Worm (Caenorhabditis elegans) whole organism, L4 larva: ENCODE measurements around the gene swan-1.

Source experiments
- F10B5.3 ChIP-seq: sonication (generic microtip); optimal IDR thresholded peaks from 2 replicates; lab custom pipeline; 2016; ENCODE audit warnings: mild to moderate bottlenecking, missing genetic modification characterization, missing compliant biosample characterization
- F44E2.7 ChIP-seq: fragments of 200-800 bp; sonication (Bioruptor generic); IDR thresholded peaks from 2 replicates; pipeline ENCODE4 v2.1.2; 2022; ENCODE audit warnings: missing genetic modification characterization, missing compliant biosample characterization
- T20F7.1 ChIP-seq: fragments of 200-800 bp; sonication (Bioruptor generic); optimal IDR thresholded peaks from 2 replicates; lab custom pipeline; 2018; ENCODE audit warnings: mild to moderate bottlenecking, missing genetic modification characterization, missing compliant biosample characterization
- T26A8.4 ChIP-seq: fragments of 200-800 bp; sonication (Bioruptor generic); IDR thresholded peaks from 2 replicates; pipeline ENCODE4 v1.3.6; 2022; ENCODE audit warnings: missing genetic modification characterization, missing compliant biosample characterization
- Y5F2A.4 ChIP-seq: fragments of 200-800 bp; sonication (Bioruptor generic); optimal IDR thresholded peaks from 2 replicates; lab custom pipeline; 2018; ENCODE audit warnings: mild to moderate bottlenecking, missing genetic modification characterization, missing compliant biosample characterization
- Y75B8A.6 ChIP-seq: fragments of 200-800 bp; sonication (Bioruptor generic); IDR thresholded peaks from 2 replicates; pipeline ENCODE4 v1.3.6; 2022; ENCODE audit warnings: missing genetic modification reagents, missing genetic modification characterization, missing compliant biosample characterization
- aha-1 ChIP-seq: fragments of 150-350 bp; peaks from one replicate; lab custom pipeline; 2014; ENCODE audit warnings: missing biosample characterization, missing genetic modification characterization
- ceh-20 ChIP-seq: fragments of 200-800 bp; sonication (Bioruptor generic); IDR thresholded peaks from 2 replicates; pipeline ENCODE4 v1.3.6; 2022; ENCODE audit warnings: missing genetic modification reagents, missing genetic modification characterization, missing compliant biosample characterization
- ces-1 ChIP-seq: fragments of 150-350 bp; sonication (generic microtip); optimal IDR thresholded peaks from 4 replicates; lab custom pipeline; 2014; ENCODE audit warnings: missing biosample characterization, missing genetic modification reagents, missing genetic modification characterization
- cey-2 ChIP-seq: sonication (generic microtip); optimal IDR thresholded peaks from 3 replicates; lab custom pipeline; 2017; ENCODE audit warnings: missing genetic modification characterization, mild to moderate bottlenecking, missing compliant biosample characterization, antibody characterized with exemption, borderline replicate concordance; ENCODE audit not compliant: insufficient read depth
- daf-12 ChIP-seq: fragments of 150-350 bp; optimal IDR thresholded peaks from 2 replicates; lab custom pipeline; 2014; ENCODE audit warnings: missing biosample characterization, missing genetic modification reagents, missing genetic modification characterization
- daf-16 ChIP-seq, 3 experiments: sonication (generic microtip); optimal IDR thresholded peaks; 2 replicates each; lab custom pipeline; 2016 to 2017; ENCODE audit warnings: missing genetic modification characterization in 3 of 3, missing genetic modification reagents in 3 of 3, mild to moderate bottlenecking in 2 of 3, missing compliant biosample characterization in 2 of 3, missing biosample characterization in 1 of 3, moderate library complexity in 1 of 3
- daf-19 ChIP-seq: fragments of 200-800 bp; sonication (Bioruptor generic); conservative IDR thresholded peaks from 2 replicates; pipeline ENCODE4 v1.3.6; 2022; ENCODE audit warnings: missing genetic modification characterization, missing compliant biosample characterization
- dmd-8 ChIP-seq: fragments of 200-800 bp; sonication (Bioruptor generic); IDR thresholded peaks from 2 replicates; pipeline ENCODE4 v1.3.6; 2022; ENCODE audit warnings: missing genetic modification characterization, missing compliant biosample characterization
- duxl-1 ChIP-seq: sonication (generic microtip); optimal IDR thresholded peaks from 2 replicates; lab custom pipeline; 2016; ENCODE audit warnings: mild to moderate bottlenecking, missing genetic modification characterization, moderate library complexity, missing compliant biosample characterization; ENCODE audit not compliant: poor library complexity
- egl-27 ChIP-seq: sonication (generic microtip); optimal IDR thresholded peaks from 3 replicates; lab custom pipeline; 2017; ENCODE audit warnings: missing biosample characterization, missing genetic modification reagents, missing genetic modification characterization
- egl-43 ChIP-seq: fragments of 200-800 bp; sonication (Bioruptor generic); IDR thresholded peaks from 2 replicates; pipeline ENCODE4 v1.3.6; 2022; ENCODE audit warnings: missing genetic modification reagents, missing genetic modification characterization, missing compliant biosample characterization
- fos-1 ChIP-seq: fragments of 150-350 bp; optimal IDR thresholded peaks from 2 replicates; lab custom pipeline; 2014; ENCODE audit warnings: missing biosample characterization, missing genetic modification characterization
- hlh-11 ChIP-seq: fragments of 200-800 bp; sonication (Bioruptor generic); optimal IDR thresholded peaks from 2 replicates; lab custom pipeline; 2018; ENCODE audit warnings: mild to moderate bottlenecking, missing genetic modification characterization, missing compliant biosample characterization
- hlh-30 ChIP-seq: sonication (generic microtip); optimal IDR thresholded peaks from 2 replicates; lab custom pipeline; 2017; ENCODE audit warnings: antibody characterized with exemption, mild to moderate bottlenecking, missing genetic modification characterization, missing compliant biosample characterization; ENCODE audit not compliant: insufficient read depth
- lim-7 ChIP-seq: fragments of 200-800 bp; sonication (Bioruptor generic); IDR thresholded peaks from 2 replicates; pipeline ENCODE4 v1.3.6; 2022; ENCODE audit warnings: missing genetic modification characterization, missing compliant biosample characterization
- lin-13 ChIP-seq: fragments of 150-350 bp; optimal IDR thresholded peaks from 2 replicates; lab custom pipeline; 2014; ENCODE audit warnings: missing biosample characterization, missing genetic modification reagents, missing genetic modification characterization
- lin-38 ChIP-seq: fragments of 200-800 bp; sonication (Bioruptor generic); IDR thresholded peaks from 2 replicates; pipeline ENCODE4 v1.3.6; 2022; ENCODE audit warnings: missing genetic modification reagents, missing genetic modification characterization, missing compliant biosample characterization
- lsy-2 ChIP-seq, 2 experiments: fragments of 150-350 bp in 1 of 2; sonication (generic microtip) in 1 of 2; optimal IDR thresholded peaks; 2 replicates each; lab custom pipeline; 2014 to 2017; ENCODE audit warnings: missing biosample characterization in 2 of 2, missing genetic modification characterization in 2 of 2
- madf-9 ChIP-seq: fragments of 200-800 bp; sonication (Bioruptor generic); conservative IDR thresholded peaks from 2 replicates; pipeline ENCODE4 v1.3.6; 2022; ENCODE audit warnings: missing genetic modification reagents, missing genetic modification characterization, missing compliant biosample characterization
- mdl-1 ChIP-seq, 2 experiments: fragments of 150-350 bp in 1 of 2; sonication (generic microtip) in 1 of 2; optimal IDR thresholded peaks; 2 replicates each; lab custom pipeline; 2014 to 2017; ENCODE audit warnings: missing biosample characterization in 2 of 2, missing genetic modification characterization in 2 of 2
- mdt-29 ChIP-seq: fragments of 200-800 bp; sonication (Bioruptor generic); IDR thresholded peaks from 2 replicates; pipeline ENCODE4 v1.3.6; 2022; ENCODE audit warnings: missing genetic modification reagents, missing genetic modification characterization, missing compliant biosample characterization
- mep-1 ChIP-seq: fragments of 150-350 bp; sonication (generic microtip); optimal IDR thresholded peaks from 3 replicates; lab custom pipeline; 2014; ENCODE audit warnings: missing biosample characterization, missing genetic modification characterization
- nhr-237 ChIP-seq: sonication (generic microtip); optimal IDR thresholded peaks from 2 replicates; lab custom pipeline; 2017; ENCODE audit warnings: missing biosample characterization, missing genetic modification characterization
- nhr-25 ChIP-seq: sonication (generic microtip); optimal IDR thresholded peaks from 2 replicates; lab custom pipeline; 2017; ENCODE audit warnings: missing genetic modification characterization, mild to moderate bottlenecking, missing compliant biosample characterization, antibody characterized with exemption, moderate library complexity, borderline replicate concordance; ENCODE audit not compliant: insufficient read depth
- nhr-28 ChIP-seq: fragments of 150-350 bp; optimal IDR thresholded peaks from 2 replicates; lab custom pipeline; 2014; ENCODE audit warnings: missing biosample characterization, missing genetic modification characterization
- nhr-42 ChIP-seq: fragments of 200-800 bp; sonication (Bioruptor generic); IDR thresholded peaks from 2 replicates; pipeline ENCODE4 v1.3.6; 2022; ENCODE audit warnings: missing genetic modification characterization, missing compliant biosample characterization
- nhr-48 ChIP-seq: sonication (generic microtip); optimal IDR thresholded peaks from 2 replicates; lab custom pipeline; 2016; ENCODE audit warnings: mild to moderate bottlenecking, missing genetic modification characterization, missing compliant biosample characterization
- nhr-76 ChIP-seq: fragments of 150-350 bp; optimal IDR thresholded peaks from 2 replicates; lab custom pipeline; 2014; ENCODE audit warnings: missing biosample characterization, missing genetic modification characterization
- pqm-1 ChIP-seq: sonication (generic microtip); optimal IDR thresholded peaks from 2 replicates; lab custom pipeline; 2017; ENCODE audit warnings: missing biosample characterization, missing genetic modification characterization
- rbr-2 ChIP-seq: sonication (generic microtip); optimal IDR thresholded peaks from 2 replicates; lab custom pipeline; 2016; ENCODE audit warnings: missing genotype, missing genetic modification characterization, missing compliant biosample characterization
- set-16 ChIP-seq: fragments of 200-800 bp; sonication (Bioruptor generic); IDR thresholded peaks from 2 replicates; pipeline ENCODE4 v1.3.6; 2022; ENCODE audit warnings: missing genetic modification reagents, missing genetic modification characterization, missing compliant biosample characterization
- skn-1 ChIP-seq: fragments of 150-350 bp; optimal IDR thresholded peaks from 2 replicates; lab custom pipeline; 2014; ENCODE audit warnings: missing biosample characterization, missing genetic modification characterization
- snpc-1.2 ChIP-seq: fragments of 200-800 bp; sonication (Bioruptor generic); IDR thresholded peaks from 2 replicates; pipeline ENCODE4 v1.3.6; 2022; ENCODE audit warnings: missing genetic modification reagents, missing genetic modification characterization, missing compliant biosample characterization
- spr-1 ChIP-seq: sonication (generic microtip); optimal IDR thresholded peaks from 2 replicates; lab custom pipeline; 2016; ENCODE audit warnings: mild to moderate bottlenecking, missing genetic modification characterization, missing compliant biosample characterization
- spr-3 ChIP-seq: fragments of 200-800 bp; sonication (Bioruptor generic); optimal IDR thresholded peaks from 2 replicates; lab custom pipeline; 2018; ENCODE audit warnings: mild to moderate bottlenecking, missing genetic modification characterization, missing compliant biosample characterization
- unc-62 ChIP-seq, 3 experiments: fragments of 150-350 bp in 1 of 3; sonication (generic microtip); optimal IDR thresholded peaks in 2 of 3; peaks in 1 of 3; 1 replicate in 1 of 3; 2 replicates in 2 of 3; lab custom pipeline; 2014 to 2017; ENCODE audit warnings: missing biosample characterization in 3 of 3, missing genetic modification characterization in 3 of 3, missing genetic modification reagents in 3 of 3, missing genotype in 1 of 3
- zfp-3 ChIP-seq: fragments of 200-800 bp; sonication (Bioruptor generic); conservative IDR thresholded peaks from 2 replicates; pipeline ENCODE4 v1.3.6; 2022; ENCODE audit warnings: missing genetic modification reagents, missing genetic modification characterization, missing compliant biosample characterization

swan-1 gene

DNA sequence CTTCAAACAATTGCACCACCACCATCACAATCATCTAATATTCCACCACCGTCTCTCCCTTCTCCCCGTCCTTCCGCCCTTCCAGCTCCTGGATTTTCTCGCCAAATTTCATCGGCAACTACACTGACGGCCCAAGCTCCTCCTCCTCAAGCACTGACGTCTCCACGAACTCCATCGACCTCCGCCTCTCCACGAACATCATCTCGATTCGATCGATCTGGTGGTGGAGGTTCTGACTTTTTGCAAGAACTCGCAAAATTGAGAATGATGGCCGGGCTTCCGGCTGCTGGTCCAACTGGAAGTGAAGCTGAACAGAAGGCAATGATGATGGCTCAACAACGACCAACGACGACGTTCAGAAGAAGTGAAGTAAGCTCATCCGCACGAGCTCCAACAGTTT is 13.0 kb downstream of the swan-1 start:
- TF ChIP-seq mdl-1 (tag; optimal IDR thresholded peaks at IDR 0.05; lab: Kevin White, UChicago) (no peak), egl-43 (GFP tag; lab: Robert Waterston, UW) (0 out of 2 replicates have a peak, but pooled peaks have one; percentile 17), nhr-237 (tag; lab: Kevin White, UChicago) (no peak), aha-1 (no peak), dmd-8 (GFP tag; lab: Robert Waterston, UW) (0 out of 2 replicates have a peak, but pooled peaks have one; percentile 26), T20F7.1 (GFP tag; lab: Kevin White, UChicago) (no peak), set-16 (GFP tag; lab: Robert Waterston, UW) (peak; percentile 74), mep-1 (tag; lab: Kevin White, UChicago) (no peak)

DNA sequence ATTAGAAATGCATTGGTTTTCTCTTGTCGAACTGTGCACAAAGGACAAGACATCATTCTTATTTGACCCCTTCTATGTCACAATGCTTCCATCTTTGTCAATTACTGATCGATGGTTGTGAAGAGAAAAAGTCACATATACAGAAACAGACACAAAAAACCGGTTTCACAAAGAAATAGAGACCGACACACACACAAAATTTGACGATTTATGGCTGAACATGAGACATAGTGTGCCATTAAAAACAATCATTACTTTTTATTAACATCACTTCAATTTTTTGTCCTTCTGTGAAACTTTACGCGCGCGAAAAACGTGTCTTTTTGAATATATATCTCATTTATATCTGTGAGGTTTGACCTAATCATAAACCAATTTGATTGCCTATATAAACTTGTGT is 16.5 kb downstream of the swan-1 start:
- no peak for TF ChIP-seq ces-1 (GFP tag; lab: Kevin White, UChicago)
- peak; percentile 22 for TF ChIP-seq hlh-11 (tag; lab: Kevin White, UChicago)
- no peak for TF ChIP-seq F10B5.3 (tag; lab: Kevin White, UChicago)
- no peak for TF ChIP-seq lin-13 (GFP tag; lab: Kevin White, UChicago)
- TF ChIP-seq mep-1 (tag; lab: Kevin White, UChicago), result peak; percentile 41
- TF ChIP-seq ceh-20 (GFP tag; lab: Robert Waterston, UW), result no peak
- TF ChIP-seq snpc-1.2 (GFP tag; lab: Robert Waterston, UW), result no peak
- no peak for TF ChIP-seq lim-7 (GFP tag; lab: Robert Waterston, UW)
- no peak for TF ChIP-seq pqm-1
- no peak for TF ChIP-seq F44E2.7 (GFP tag; lab: Robert Waterston, UW)
- TF ChIP-seq cey-2, result no peak
- TF ChIP-seq nhr-28, result peak; percentile 65
- TF ChIP-seq hlh-30 (tag; lab: Kevin White, UChicago), result peak; percentile 72
- no peak for TF ChIP-seq Y75B8A.6 (GFP tag; lab: Robert Waterston, UW)
- peak in 1 of 2 experiments; percentile 19 for TF ChIP-seq lsy-2 (tag; optimal IDR thresholded peaks at IDR 0.05; lab: Kevin White, UChicago)
- no peak for TF ChIP-seq nhr-237 (tag; lab: Kevin White, UChicago)
- TF ChIP-seq mdl-1 (tag; optimal IDR thresholded peaks at IDR 0.05; lab: Kevin White, UChicago), result peak in 1 of 2 experiments; percentile 26
- no peak for TF ChIP-seq dmd-8 (GFP tag; lab: Robert Waterston, UW)
- TF ChIP-seq lin-38 (GFP tag; lab: Robert Waterston, UW), result no peak
- no peak for TF ChIP-seq madf-9 (GFP tag; lab: Robert Waterston, UW)
- TF ChIP-seq rbr-2 (tag; lab: Kevin White, UChicago), result no peak
- no peak for TF ChIP-seq egl-27 (tag; lab: Kevin White, UChicago)
- TF ChIP-seq nhr-76 (tag; lab: Kevin White, UChicago), result no peak

DNA sequence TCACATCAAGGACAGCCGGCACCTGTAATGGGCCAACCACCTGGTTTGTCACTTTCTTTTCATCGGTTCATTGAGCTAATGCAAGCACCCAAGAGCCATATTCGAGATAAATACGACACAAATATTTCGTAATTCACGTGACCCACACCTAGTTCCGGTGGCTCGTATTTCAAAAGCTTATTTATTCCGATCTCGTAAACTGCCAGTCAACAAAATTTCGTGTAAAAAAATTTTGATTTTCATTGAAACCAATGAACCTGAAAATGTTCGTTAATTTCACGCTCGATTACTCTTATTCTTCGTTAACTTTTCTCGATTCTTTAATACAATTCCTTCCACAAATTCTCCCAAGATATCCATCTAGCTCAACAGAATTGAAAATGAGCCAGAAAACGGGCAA is 16.9 kb downstream of the swan-1 start:
- TF ChIP-seq mdt-29 (no peak), zfp-3 (GFP tag; lab: Robert Waterston, UW) (0 out of 2 replicates have a peak, but pooled peaks have one; percentile 21), aha-1 (peak; percentile 72)

DNA sequence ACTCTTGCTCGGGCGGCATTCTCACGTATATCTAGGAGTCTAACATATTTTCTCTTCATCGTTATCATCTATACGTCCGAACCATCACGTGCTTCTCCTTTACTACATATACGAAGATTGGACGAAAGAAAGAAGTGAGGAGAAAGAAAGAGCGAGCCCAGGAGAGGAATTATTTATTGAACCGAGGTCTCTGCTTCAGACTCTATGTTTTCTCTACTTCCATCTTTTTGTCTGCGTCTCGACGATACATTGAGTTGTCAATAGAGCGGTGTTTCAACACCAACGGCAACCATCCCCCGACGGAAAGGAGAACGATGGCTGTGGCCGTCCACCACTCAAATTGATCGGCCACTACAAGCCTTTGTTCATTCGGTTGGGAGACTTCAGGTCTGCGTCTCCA is 17.7 kb downstream of the swan-1 start:
- TF ChIP-seq cey-2 (no peak), set-16 (GFP tag; lab: Robert Waterston, UW) (peak; percentile 35; the same call in 1 of the 2 replicates), nhr-48 (tag; lab: Kevin White, UChicago) (peak; percentile 3), nhr-28 (peak; percentile 89), nhr-25 (peak; percentile 46), skn-1 (tag; lab: Kevin White, UChicago) (no peak), Y5F2A.4 (GFP tag; lab: Kevin White, UChicago) (no peak), duxl-1 (tag; lab: Kevin White, UChicago) (no peak), daf-19 (GFP tag; lab: Robert Waterston, UW) (no peak), daf-16 (GFP tag; optimal IDR thresholded peaks at IDR 0.05; lab: Kevin White, UChicago) (peak; percentile 50 to 51), daf-16 (tag; optimal IDR thresholded peaks at IDR 0.05; lab: Kevin White, UChicago) (peak; percentile 90), aha-1 (peak; percentile 91), nhr-42 (GFP tag; lab: Robert Waterston, UW) (no peak), fos-1 (tag; lab: Kevin White, UChicago) (no peak), spr-3 (no peak), unc-62 (GFP tag; optimal IDR thresholded peaks at IDR 0.05 in 1 of 2; lab: Kevin White, UChicago) (peak in 1 of 2 experiments; percentile 100), unc-62 (tag; optimal IDR thresholded peaks at IDR 0.05; lab: Kevin White, UChicago) (no peak), daf-12 (tag; lab: Kevin White, UChicago) (no peak), F44E2.7 (GFP tag; lab: Robert Waterston, UW) (no peak), spr-1 (peak; percentile 15), lin-13 (GFP tag; lab: Kevin White, UChicago) (peak; percentile 39), T26A8.4 (GFP tag; lab: Robert Waterston, UW) (peak; percentile 52)
